Worm (Caenorhabditis elegans) whole organism, L4 larva: Measurements from ENCODE around the gene gtf-2E2.

Source experiments
- D1046.2 ChIP-seq: fragments of 200-800 bp; sonication (Bioruptor generic); IDR thresholded peaks from 2 replicates; pipeline ENCODE4 v1.3.6; 2022; ENCODE audit warnings: missing genetic modification characterization, missing compliant biosample characterization
- F26F4.8 ChIP-seq: fragments of 200-800 bp; sonication (Bioruptor generic); conservative IDR thresholded peaks from 2 replicates; pipeline ENCODE4 v1.3.6; 2022; ENCODE audit warnings: missing genetic modification characterization, missing compliant biosample characterization
- F37D6.2 ChIP-seq: sonication (generic microtip); optimal IDR thresholded peaks from 2 replicates; lab custom pipeline; 2016; ENCODE audit warnings: mild to moderate bottlenecking, missing genetic modification characterization, missing compliant biosample characterization
- F44E2.7 ChIP-seq: fragments of 200-800 bp; sonication (Bioruptor generic); IDR thresholded peaks from 2 replicates; pipeline ENCODE4 v2.1.2; 2022; ENCODE audit warnings: missing genetic modification characterization, missing compliant biosample characterization
- T20F7.1 ChIP-seq: fragments of 200-800 bp; sonication (Bioruptor generic); optimal IDR thresholded peaks from 2 replicates; lab custom pipeline; 2018; ENCODE audit warnings: mild to moderate bottlenecking, missing genetic modification characterization, missing compliant biosample characterization
- T26A8.4 ChIP-seq: fragments of 200-800 bp; sonication (Bioruptor generic); IDR thresholded peaks from 2 replicates; pipeline ENCODE4 v1.3.6; 2022; ENCODE audit warnings: missing genetic modification characterization, missing compliant biosample characterization
- Y105C5A.15 ChIP-seq: fragments of 200-800 bp; sonication (Bioruptor generic); IDR thresholded peaks from 2 replicates; pipeline ENCODE4 v1.3.6; 2022; ENCODE audit warnings: missing genetic modification characterization, missing compliant biosample characterization
- Y75B8A.6 ChIP-seq: fragments of 200-800 bp; sonication (Bioruptor generic); IDR thresholded peaks from 2 replicates; pipeline ENCODE4 v1.3.6; 2022; ENCODE audit warnings: missing genetic modification reagents, missing genetic modification characterization, missing compliant biosample characterization
- ZK337.2 ChIP-seq: fragments of 200-800 bp; sonication (Bioruptor generic); IDR thresholded peaks from 2 replicates; pipeline ENCODE4 v1.3.6; 2022; ENCODE audit warnings: missing genetic modification reagents, missing genetic modification characterization, missing compliant biosample characterization
- aly-2 ChIP-seq: sonication (generic microtip); optimal IDR thresholded peaks from 2 replicates; lab custom pipeline; 2018; ENCODE audit warnings: missing biosample characterization, missing genetic modification characterization
- attf-4 ChIP-seq: sonication (generic microtip); optimal IDR thresholded peaks from 3 replicates; lab custom pipeline; 2017; ENCODE audit warnings: missing biosample characterization, missing genetic modification characterization
- ceh-20 ChIP-seq: fragments of 200-800 bp; sonication (Bioruptor generic); IDR thresholded peaks from 2 replicates; pipeline ENCODE4 v1.3.6; 2022; ENCODE audit warnings: missing genetic modification reagents, missing genetic modification characterization, missing compliant biosample characterization
- ceh-32 ChIP-seq: sonication (generic microtip); optimal IDR thresholded peaks from 2 replicates; lab custom pipeline; 2016; ENCODE audit warnings: mild to moderate bottlenecking, missing genetic modification characterization, missing compliant biosample characterization; ENCODE audit not compliant: poor library complexity
- ceh-44 ChIP-seq: fragments of 200-800 bp; sonication (Bioruptor generic); IDR thresholded peaks from 2 replicates; pipeline ENCODE4 v1.3.6; 2022; ENCODE audit warnings: missing genetic modification reagents, missing genetic modification characterization, missing compliant biosample characterization
- ceh-82 ChIP-seq: sonication (generic microtip); optimal IDR thresholded peaks from 2 replicates; lab custom pipeline; 2017; ENCODE audit warnings: missing biosample characterization, missing genetic modification characterization
- ctbp-1 ChIP-seq: fragments of 200-800 bp; sonication (Bioruptor generic); IDR thresholded peaks from 2 replicates; pipeline ENCODE4 v1.3.6; 2022; ENCODE audit warnings: missing genetic modification reagents, missing genetic modification characterization, missing compliant biosample characterization
- daf-19 ChIP-seq: fragments of 200-800 bp; sonication (Bioruptor generic); conservative IDR thresholded peaks from 2 replicates; pipeline ENCODE4 v1.3.6; 2022; ENCODE audit warnings: missing genetic modification characterization, missing compliant biosample characterization
- daf-8 ChIP-seq: fragments of 200-800 bp; sonication (Bioruptor generic); IDR thresholded peaks from 2 replicates; pipeline ENCODE4 v1.3.6; 2022; ENCODE audit warnings: missing genetic modification characterization, missing compliant biosample characterization
- dmd-8 ChIP-seq: fragments of 200-800 bp; sonication (Bioruptor generic); IDR thresholded peaks from 2 replicates; pipeline ENCODE4 v1.3.6; 2022; ENCODE audit warnings: missing genetic modification characterization, missing compliant biosample characterization
- dmd-9 ChIP-seq: fragments of 200-800 bp; sonication (Bioruptor generic); IDR thresholded peaks from 2 replicates; pipeline ENCODE4 v1.3.6; 2022; ENCODE audit warnings: missing genetic modification reagents, missing genetic modification characterization, missing compliant biosample characterization
- dve-1 ChIP-seq: sonication (generic microtip); optimal IDR thresholded peaks from 2 replicates; lab custom pipeline; 2017; ENCODE audit warnings: antibody characterized with exemption, mild to moderate bottlenecking, missing genetic modification characterization, missing compliant biosample characterization; ENCODE audit not compliant: insufficient read depth
- egl-43 ChIP-seq: fragments of 200-800 bp; sonication (Bioruptor generic); IDR thresholded peaks from 2 replicates; pipeline ENCODE4 v1.3.6; 2022; ENCODE audit warnings: missing genetic modification reagents, missing genetic modification characterization, missing compliant biosample characterization
- fkh-10 ChIP-seq: fragments of 150-350 bp; optimal IDR thresholded peaks from 2 replicates; lab custom pipeline; 2014; ENCODE audit warnings: missing biosample characterization, missing genetic modification reagents, missing genetic modification characterization
- gei-8 ChIP-seq: fragments of 200-800 bp; sonication (Bioruptor generic); optimal IDR thresholded peaks from 2 replicates; lab custom pipeline; 2018; ENCODE audit warnings: mild to moderate bottlenecking, missing genetic modification characterization, missing compliant biosample characterization
- hmg-1.1 ChIP-seq: fragments of 200-800 bp; sonication (Bioruptor generic); IDR thresholded peaks from 2 replicates; pipeline ENCODE4 v1.3.6; 2022; ENCODE audit warnings: missing genetic modification reagents, missing genetic modification characterization, missing compliant biosample characterization
- lin-1 ChIP-seq: fragments of 200-800 bp; sonication (Bioruptor generic); IDR thresholded peaks from 2 replicates; pipeline ENCODE4 v1.3.6; 2022; ENCODE audit warnings: missing genetic modification reagents, missing genetic modification characterization, missing compliant biosample characterization
- lin-13 ChIP-seq: fragments of 150-350 bp; optimal IDR thresholded peaks from 2 replicates; lab custom pipeline; 2014; ENCODE audit warnings: missing biosample characterization, missing genetic modification reagents, missing genetic modification characterization
- lin-38 ChIP-seq: fragments of 200-800 bp; sonication (Bioruptor generic); IDR thresholded peaks from 2 replicates; pipeline ENCODE4 v1.3.6; 2022; ENCODE audit warnings: missing genetic modification reagents, missing genetic modification characterization, missing compliant biosample characterization
- lir-3 ChIP-seq: sonication (generic microtip); optimal IDR thresholded peaks from 2 replicates; lab custom pipeline; 2016; ENCODE audit warnings: mild to moderate bottlenecking, missing genetic modification characterization, missing compliant biosample characterization
- mdl-1 ChIP-seq, 2 experiments: fragments of 150-350 bp in 1 of 2; sonication (generic microtip) in 1 of 2; optimal IDR thresholded peaks; 2 replicates each; lab custom pipeline; 2014 to 2017; ENCODE audit warnings: missing biosample characterization in 2 of 2, missing genetic modification characterization in 2 of 2
- mdt-29 ChIP-seq: fragments of 200-800 bp; sonication (Bioruptor generic); IDR thresholded peaks from 2 replicates; pipeline ENCODE4 v1.3.6; 2022; ENCODE audit warnings: missing genetic modification reagents, missing genetic modification characterization, missing compliant biosample characterization
- mxl-3 ChIP-seq: fragments of 200-800 bp; sonication (Bioruptor generic); optimal IDR thresholded peaks from 2 replicates; lab custom pipeline; 2018; ENCODE audit warnings: mild to moderate bottlenecking, missing genetic modification characterization, missing compliant biosample characterization
- nhr-10 ChIP-seq: fragments of 150-350 bp; optimal IDR thresholded peaks from 2 replicates; lab custom pipeline; 2014; ENCODE audit warnings: missing biosample characterization, missing genetic modification characterization
- nhr-102 ChIP-seq: sonication (generic microtip); optimal IDR thresholded peaks from 2 replicates; lab custom pipeline; 2016; ENCODE audit warnings: mild to moderate bottlenecking, missing genetic modification characterization, moderate library complexity, missing compliant biosample characterization
- nhr-237 ChIP-seq: sonication (generic microtip); optimal IDR thresholded peaks from 2 replicates; lab custom pipeline; 2017; ENCODE audit warnings: missing biosample characterization, missing genetic modification characterization
- nhr-25 ChIP-seq: sonication (generic microtip); optimal IDR thresholded peaks from 2 replicates; lab custom pipeline; 2017; ENCODE audit warnings: missing genetic modification characterization, mild to moderate bottlenecking, missing compliant biosample characterization, antibody characterized with exemption, moderate library complexity, borderline replicate concordance; ENCODE audit not compliant: insufficient read depth
- nhr-28 ChIP-seq: fragments of 150-350 bp; optimal IDR thresholded peaks from 2 replicates; lab custom pipeline; 2014; ENCODE audit warnings: missing biosample characterization, missing genetic modification characterization
- nhr-6 ChIP-seq: fragments of 150-350 bp; optimal IDR thresholded peaks from 2 replicates; lab custom pipeline; 2014; ENCODE audit warnings: missing biosample characterization, missing genetic modification characterization
- nhr-77 ChIP-seq: fragments of 150-350 bp; optimal IDR thresholded peaks from 2 replicates; lab custom pipeline; 2014; ENCODE audit warnings: missing biosample characterization, missing genetic modification characterization
- php-3 ChIP-seq: fragments of 200-800 bp; sonication (Bioruptor generic); IDR thresholded peaks from 2 replicates; pipeline ENCODE4 v1.3.6; 2022; ENCODE audit warnings: missing genetic modification reagents, missing genetic modification characterization, missing compliant biosample characterization
- rbr-2 ChIP-seq: sonication (generic microtip); optimal IDR thresholded peaks from 2 replicates; lab custom pipeline; 2016; ENCODE audit warnings: missing genotype, missing genetic modification characterization, missing compliant biosample characterization
- sdz-12 ChIP-seq: fragments of 200-800 bp; sonication (Bioruptor generic); optimal IDR thresholded peaks from 2 replicates; lab custom pipeline; 2018; ENCODE audit warnings: mild to moderate bottlenecking, missing genetic modification characterization, missing compliant biosample characterization
- skn-1 ChIP-seq: fragments of 150-350 bp; optimal IDR thresholded peaks from 2 replicates; lab custom pipeline; 2014; ENCODE audit warnings: missing biosample characterization, missing genetic modification characterization
- snpc-4 ChIP-seq: fragments of 150-350 bp; optimal IDR thresholded peaks from 2 replicates; lab custom pipeline; 2014; ENCODE audit warnings: missing biosample characterization, missing genetic modification characterization
- spr-1 ChIP-seq: sonication (generic microtip); optimal IDR thresholded peaks from 2 replicates; lab custom pipeline; 2016; ENCODE audit warnings: mild to moderate bottlenecking, missing genetic modification characterization, missing compliant biosample characterization
- unc-130 ChIP-seq: sonication (generic microtip); optimal IDR thresholded peaks from 2 replicates; lab custom pipeline; 2016; ENCODE audit warnings: missing genetic modification reagents, missing genetic modification characterization, missing compliant biosample characterization
- unc-62 ChIP-seq, 3 experiments: fragments of 150-350 bp in 1 of 3; sonication (generic microtip); optimal IDR thresholded peaks in 2 of 3; peaks in 1 of 3; 1 replicate in 1 of 3; 2 replicates in 2 of 3; lab custom pipeline; 2014 to 2017; ENCODE audit warnings: missing biosample characterization in 3 of 3, missing genetic modification characterization in 3 of 3, missing genetic modification reagents in 3 of 3, missing genotype in 1 of 3
- zag-1 ChIP-seq: fragments of 150-350 bp; optimal IDR thresholded peaks from 2 replicates; lab custom pipeline; 2014; ENCODE audit warnings: missing biosample characterization, missing genetic modification characterization
- zfp-2 ChIP-seq: sonication (generic microtip); optimal IDR thresholded peaks from 2 replicates; lab custom pipeline; 2016; ENCODE audit warnings: mild to moderate bottlenecking, missing genetic modification characterization, missing compliant biosample characterization
- zip-2 ChIP-seq: fragments of 150-350 bp; optimal IDR thresholded peaks from 2 replicates; lab custom pipeline; 2014; ENCODE audit warnings: missing biosample characterization, missing genetic modification characterization
- ztf-11 ChIP-seq: fragments of 150-350 bp; optimal IDR thresholded peaks from 2 replicates; lab custom pipeline; 2014; ENCODE audit warnings: missing biosample characterization, missing genetic modification characterization
- ztf-7 ChIP-seq: fragments of 150-350 bp; optimal IDR thresholded peaks from 2 replicates; lab custom pipeline; 2014; ENCODE audit warnings: missing biosample characterization, missing genetic modification characterization

Gene gtf-2E2

ce11 chrII:11547254-11547687 lies 5.0 kb upstream of the gtf-2E2 start, which contains the start of gene F54D5.7:
F54D5.7 (plus strand) TSS chrII:11547517.
- peak; percentile 43 for TF ChIP-seq nhr-25 (tag; lab: Kevin White, UChicago)
- no peak for TF ChIP-seq ztf-11 (tag; lab: Kevin White, UChicago)
- no peak for TF ChIP-seq unc-130 (GFP tag; lab: Kevin White, UChicago)
- peak; percentile 82 for TF ChIP-seq T26A8.4 (GFP tag; lab: Robert Waterston, UW)
- no peak for TF ChIP-seq Y75B8A.6 (GFP tag; lab: Robert Waterston, UW)
- peak; percentile 81 for TF ChIP-seq lin-13 (GFP tag; lab: Kevin White, UChicago)
- peak; percentile 65 to 72 for TF ChIP-seq mdl-1 (tag; optimal IDR thresholded peaks at IDR 0.05; lab: Kevin White, UChicago)
- peak; percentile 77 for TF ChIP-seq dve-1
- TF ChIP-seq unc-62 (GFP tag; optimal IDR thresholded peaks at IDR 0.05 in 1 of 2; lab: Kevin White, UChicago) = peak in 1 of 2 experiments; percentile 9
- no peak for TF ChIP-seq unc-62 (tag; optimal IDR thresholded peaks at IDR 0.05; lab: Kevin White, UChicago)
- TF ChIP-seq F37D6.2 (tag; lab: Kevin White, UChicago) = no peak
- TF ChIP-seq F26F4.8 (GFP tag; lab: Robert Waterston, UW) = no peak
- no peak for TF ChIP-seq sdz-12 (GFP tag; lab: Kevin White, UChicago)
- TF ChIP-seq T20F7.1 (GFP tag; lab: Kevin White, UChicago) = peak; percentile 75
- no peak for TF ChIP-seq zfp-2 (tag; lab: Kevin White, UChicago)
- TF ChIP-seq fkh-10 (GFP tag; lab: Kevin White, UChicago) = no peak
- peak; percentile 12 for TF ChIP-seq gei-8 (GFP tag; lab: Kevin White, UChicago)
- no peak for TF ChIP-seq F44E2.7 (GFP tag; lab: Robert Waterston, UW)
- TF ChIP-seq mdt-29 (GFP tag; lab: Robert Waterston, UW) = peak; percentile 65; the same call in 1 of the 2 replicates
- TF ChIP-seq lin-38 (GFP tag; lab: Robert Waterston, UW) = peak; percentile 81
- TF ChIP-seq snpc-4 (tag; lab: Kevin White, UChicago) = no peak
- no peak for TF ChIP-seq nhr-102
- TF ChIP-seq D1046.2 = no peak
- TF ChIP-seq ZK337.2 (GFP tag; lab: Robert Waterston, UW) = no peak
- TF ChIP-seq lir-3 (tag; lab: Kevin White, UChicago) = no peak
- TF ChIP-seq zip-2 (tag; lab: Kevin White, UChicago) = peak; percentile 33
- TF ChIP-seq ceh-44 (GFP tag; lab: Robert Waterston, UW) = 0 out of 2 replicates have a peak, but pooled peaks have one; percentile 19
- TF ChIP-seq nhr-237 (tag; lab: Kevin White, UChicago) = no peak
- peak; percentile 79 for TF ChIP-seq egl-43 (GFP tag; lab: Robert Waterston, UW)
- TF ChIP-seq nhr-6 (tag; lab: Kevin White, UChicago) = no peak
- TF ChIP-seq ztf-7 (tag; lab: Kevin White, UChicago) = peak; percentile 47
- TF ChIP-seq nhr-28 (tag; lab: Kevin White, UChicago) = peak; percentile 47
- TF ChIP-seq lin-1 = peak; percentile 32; the same call in 1 of the 2 replicates
- TF ChIP-seq aly-2 (tag; lab: Kevin White, UChicago) = peak; percentile 85
- TF ChIP-seq attf-4 (tag; lab: Kevin White, UChicago) = no peak
- TF ChIP-seq nhr-77 = no peak
- TF ChIP-seq ceh-32 (tag; lab: Kevin White, UChicago) = no peak
- no peak for TF ChIP-seq Y105C5A.15 (GFP tag; lab: Robert Waterston, UW)
- TF ChIP-seq zag-1 = no peak
- no peak for TF ChIP-seq dmd-9 (GFP tag; lab: Robert Waterston, UW)
- TF ChIP-seq hmg-1.1 (GFP tag; lab: Robert Waterston, UW) = peak; percentile 49; the same call in 1 of the 2 replicates
- TF ChIP-seq mxl-3 (GFP tag; lab: Kevin White, UChicago) = peak; percentile 84
- TF ChIP-seq ceh-20 (GFP tag; lab: Robert Waterston, UW) = no peak
- peak; percentile 54; the same call in 1 of the 2 replicates for TF ChIP-seq dmd-8 (GFP tag; lab: Robert Waterston, UW)
- peak; percentile 55 for TF ChIP-seq spr-1 (tag; lab: Kevin White, UChicago)
- TF ChIP-seq rbr-2 (tag; lab: Kevin White, UChicago) = peak; percentile 28
- TF ChIP-seq nhr-10 (tag; lab: Kevin White, UChicago) = peak; percentile 15
- no peak; the same call in 1 of the 2 replicates for TF ChIP-seq php-3 (GFP tag; lab: Robert Waterston, UW)
- TF ChIP-seq skn-1 (tag; lab: Kevin White, UChicago) = no peak
- TF ChIP-seq daf-19 (GFP tag; lab: Robert Waterston, UW) = no peak
- no peak for TF ChIP-seq daf-8 (GFP tag; lab: Robert Waterston, UW)
- TF ChIP-seq ceh-82 (tag; lab: Kevin White, UChicago) = no peak
- TF ChIP-seq ctbp-1 (GFP tag; lab: Robert Waterston, UW) = peak; percentile 70
